Fruit fly (Drosophila melanogaster): ENCODE data around the gene Smyd3.

Smyd3 gene

DNA sequence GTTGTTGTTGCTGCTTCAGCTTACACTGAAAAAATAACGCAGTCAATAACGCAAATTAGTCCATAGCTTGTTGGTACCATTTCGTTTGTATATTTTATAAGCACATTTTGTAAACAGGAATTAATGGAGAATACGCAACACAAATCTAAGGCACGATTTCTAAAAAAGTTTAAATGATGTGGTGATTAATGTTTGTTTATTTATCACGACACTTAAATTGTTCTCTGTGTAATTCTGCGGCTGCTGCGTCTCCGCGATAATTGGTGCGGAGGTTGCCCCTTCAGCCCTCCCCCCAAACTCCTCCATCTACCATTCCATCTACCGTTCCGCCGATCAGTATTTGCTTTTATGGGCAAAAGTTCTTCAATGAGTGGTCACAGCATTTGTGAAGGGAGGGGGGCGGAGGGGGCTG, 38.8 kb upstream of the Smyd3 start (continued):
- TF ChIP-seq Dek (tag; optimal IDR thresholded peaks at IDR 0.05) (peak; percentile 58), lilli (GFP tag; optimal IDR thresholded peaks at IDR 0.05) (peak; percentile 60), prd (optimal IDR thresholded peaks at IDR 0.05) (no peak), prd (GFP tag; IDR thresholded peaks at IDR 0.05) (peak; percentile 64), Hr39 (optimal IDR thresholded peaks at IDR 0.05) (no peak), tgo (GFP tag; IDR thresholded peaks at IDR 0.05) (peak; percentile 64; the same call in 2 of the 3 replicates), CG32532 (GFP tag; IDR thresholded peaks at IDR 0.05) (peak; percentile 66; the same call in 1 of the 2 replicates), CG32767 (GFP tag; IDR thresholded peaks at IDR 0.05) (peak; percentile 56), dmrt11E (tag; optimal IDR thresholded peaks at IDR 0.05) (peak; percentile 11), vvl (GFP tag; IDR thresholded peaks at IDR 0.05) (peak; percentile 64), CG3995 (GFP tag; optimal IDR thresholded peaks at IDR 0.05) (no peak), mirr (GFP tag; optimal IDR thresholded peaks at IDR 0.05) (peak; percentile 8), CG4328 (GFP tag; optimal IDR thresholded peaks at IDR 0.05) (peak; percentile 61), Lpt (GFP tag; optimal IDR thresholded peaks at IDR 0.05) (no peak), Side (GFP tag; optimal IDR thresholded peaks at IDR 0.05) (peak; percentile 39), pros (GFP tag; optimal IDR thresholded peaks at IDR 0.05) (no peak), tll (GFP tag; optimal IDR thresholded peaks at IDR 0.05) (no peak), Max (GFP tag; optimal IDR thresholded peaks at IDR 0.05) (no peak), Gsc (GFP tag; IDR thresholded peaks at IDR 0.05) (no peak), gro (GFP tag; optimal IDR thresholded peaks at IDR 0.05) (peak; percentile 50), bsh (GFP tag; optimal IDR thresholded peaks at IDR 0.05) (peak; percentile 60 to 74), ind (GFP tag; optimal IDR thresholded peaks at IDR 0.05) (peak; percentile 60), CG7786 (GFP tag; optimal IDR thresholded peaks at IDR 0.05) (peak; percentile 50), CG13775 (GFP tag; optimal IDR thresholded peaks at IDR 0.05) (no peak), Blimp-1 (GFP tag; optimal IDR thresholded peaks at IDR 0.05) (peak; percentile 63), mam (GFP tag; optimal IDR thresholded peaks at IDR 0.05) (peak; percentile 51), Neu2 (GFP tag; optimal IDR thresholded peaks at IDR 0.05; ENCODE audit: borderline replicate concordance) (no peak), btn (GFP tag; optimal IDR thresholded peaks at IDR 0.05) (peak; percentile 20), Nf-YC (tag; optimal IDR thresholded peaks at IDR 0.05) (peak; percentile 57), pfk (GFP tag; optimal IDR thresholded peaks at IDR 0.05) (no peak), CG7839 (tag; optimal IDR thresholded peaks at IDR 0.05) (peak; percentile 72), CG4360 (GFP tag; IDR thresholded peaks at IDR 0.05) (0 out of 2 replicates have a peak, but pooled peaks have one; percentile 23), zf30C (GFP tag; optimal IDR thresholded peaks at IDR 0.05) (peak; percentile 76), odd (GFP tag; optimal IDR thresholded peaks at IDR 0.05) (peak; percentile 40), aop (GFP tag; IDR thresholded peaks at IDR 0.05) (0 out of 2 replicates have a peak, but pooled peaks have one; percentile 44), Opbp (GFP tag; IDR thresholded peaks at IDR 0.05; ENCODE audit: partially characterized antibody) (no peak), gem (tag; optimal IDR thresholded peaks at IDR 0.05) (peak; percentile 81), CG3847 (GFP tag; IDR thresholded peaks at IDR 0.05) (no peak; the same call in 1 of the 2 replicates), ems (GFP tag; optimal IDR thresholded peaks at IDR 0.05) (peak; percentile 54), chn (GFP tag; optimal IDR thresholded peaks at IDR 0.05) (peak; percentile 39), CG3726 (GFP tag; IDR thresholded peaks at IDR 0.05) (no peak), ttk (GFP tag; IDR thresholded peaks at IDR 0.05) (no peak), CG12155 (GFP tag; optimal IDR thresholded peaks at IDR 0.05) (peak; percentile 26), fu2 (GFP tag; optimal IDR thresholded peaks at IDR 0.05) (no peak), cad (GFP tag; optimal IDR thresholded peaks at IDR 0.05) (no peak), unc-4 (GFP tag; IDR thresholded peaks at IDR 0.05; ENCODE audit: partially characterized antibody) (no peak), yki (optimal IDR thresholded peaks at IDR 0.05) (no peak), Mes4 (GFP tag; optimal IDR thresholded peaks at IDR 0.05) (peak; percentile 54), CG11093 (GFP tag; IDR thresholded peaks at IDR 0.05) (0 out of 3 replicates have a peak, but pooled peaks have one; percentile 16), NC2β (GFP tag; optimal IDR thresholded peaks at IDR 0.05) (peak; percentile 24), HmgZ (tag; optimal IDR thresholded peaks at IDR 0.05) (peak; percentile 39), CG6791 (GFP tag; IDR thresholded peaks at IDR 0.05; ENCODE audit: partially characterized antibody) (no peak)
